Worm (Caenorhabditis elegans): ENCODE results near the gene bath-29.

The bath-29 gene

ce11 chrII:3313442-3313841 is 34.9 kb upstream of the bath-29 start, which contains the start of gene F39E9.6:
Gene F39E9.6, minus strand, starts transcription at chrII:3313542.
- TF ChIP-seq ham-2 (GFP tag; optimal IDR thresholded peaks at IDR 0.05) (no peak), zip-8 (tag; optimal IDR thresholded peaks at IDR 0.05) (no peak), bed-3 (GFP tag; optimal IDR thresholded peaks at IDR 0.05) (no peak), ceh-39 (tag; optimal IDR thresholded peaks at IDR 0.05) (no peak), sem-2 (GFP tag; optimal IDR thresholded peaks at IDR 0.05) (no peak), drap-1 (GFP tag; optimal IDR thresholded peaks at IDR 0.05) (no peak), cnd-1 (tag; optimal IDR thresholded peaks at IDR 0.05) (no peak)

- TF ChIP-seq unc-120 (tag; optimal IDR thresholded peaks at IDR 0.05; ENCODE audit: poor library complexity, severe bottlenecking), result no peak
- TF ChIP-seq ces-1 (GFP tag; optimal IDR thresholded peaks at IDR 0.05), result no peak
- TF ChIP-seq ceh-83 (GFP tag; optimal IDR thresholded peaks at IDR 0.05), result no peak
- no peak for TF ChIP-seq ceh-39 (tag; optimal IDR thresholded peaks at IDR 0.05)
- TF ChIP-seq flh-1 (GFP tag; optimal IDR thresholded peaks at IDR 0.05), result no peak
- no peak for TF ChIP-seq nhr-28 (tag; optimal IDR thresholded peaks at IDR 0.05)
- no peak for TF ChIP-seq mep-1 (tag; optimal IDR thresholded peaks at IDR 0.05)
- no peak for TF ChIP-seq sem-2 (GFP tag; optimal IDR thresholded peaks at IDR 0.05)
- no peak for TF ChIP-seq nhr-76 (tag; optimal IDR thresholded peaks at IDR 0.05)
- no peak for TF ChIP-seq tbx-8 (GFP tag; optimal IDR thresholded peaks at IDR 0.05)
- TF ChIP-seq nhr-237 (tag; optimal IDR thresholded peaks at IDR 0.05), result no peak
- no peak for TF ChIP-seq mab-5 (tag; optimal IDR thresholded peaks at IDR 0.05)
- no peak for TF ChIP-seq unc-39 (tag; optimal IDR thresholded peaks at IDR 0.05)
- TF ChIP-seq mls-2 (tag; optimal IDR thresholded peaks at IDR 0.05), result no peak
- no peak for TF ChIP-seq snpc-4 (tag; optimal IDR thresholded peaks at IDR 0.05)
- no peak for TF ChIP-seq pha-4 (tag; optimal IDR thresholded peaks at IDR 0.05)
- TF ChIP-seq unc-62 (GFP tag; optimal IDR thresholded peaks at IDR 0.05), result no peak
- no peak for TF ChIP-seq blmp-1 (tag; optimal IDR thresholded peaks at IDR 0.05)
- TF ChIP-seq bed-3 (GFP tag; optimal IDR thresholded peaks at IDR 0.05), result no peak
- TF ChIP-seq ham-2 (GFP tag; optimal IDR thresholded peaks at IDR 0.05), result no peak
Measured at ce11 chrII:3318839-3319238, 29.5 kb upstream of the bath-29 start.

- TF ChIP-seq mab-5 (tag; optimal IDR thresholded peaks at IDR 0.05), result no peak
- no peak for TF ChIP-seq ces-1 (GFP tag; optimal IDR thresholded peaks at IDR 0.05)
- no peak for TF ChIP-seq nhr-2 (tag; optimal IDR thresholded peaks at IDR 0.05)
- no peak for TF ChIP-seq sptf-1 (tag; optimal IDR thresholded peaks at IDR 0.05)
- TF ChIP-seq cnd-1 (tag; optimal IDR thresholded peaks at IDR 0.05), result no peak
- no peak for TF ChIP-seq elt-3 (tag; optimal IDR thresholded peaks at IDR 0.05)
- no peak for TF ChIP-seq ceh-43 (GFP tag; optimal IDR thresholded peaks at IDR 0.05)
- TF ChIP-seq flh-1 (GFP tag; optimal IDR thresholded peaks at IDR 0.05), result no peak
- TF ChIP-seq hlh-1 (tag; optimal IDR thresholded peaks at IDR 0.05), result no peak
Measured at ce11 chrII:3322257-3322656, 26.1 kb upstream of the bath-29 start, which contains the start of gene Y46D2A.1. Gene Y46D2A.1, plus strand, starts transcription at chrII:3322557.

- no peak for TF ChIP-seq bed-3 (GFP tag; optimal IDR thresholded peaks at IDR 0.05)
- TF ChIP-seq unc-39 (tag; optimal IDR thresholded peaks at IDR 0.05), result no peak
- no peak for TF ChIP-seq ces-1 (GFP tag; optimal IDR thresholded peaks at IDR 0.05)
- TF ChIP-seq nhr-76 (tag; optimal IDR thresholded peaks at IDR 0.05), result no peak
Measured at ce11 chrII:3323179-3323578, 25.2 kb upstream of the bath-29 start, which contains the start of gene Y46D2A.2. Gene Y46D2A.2, minus strand, starts transcription at chrII:3323279.

- TF ChIP-seq nhr-2 (tag; optimal IDR thresholded peaks at IDR 0.05), result no peak
- no peak for TF ChIP-seq ztf-11 (tag; optimal IDR thresholded peaks at IDR 0.05)
- no peak for TF ChIP-seq nhr-237 (tag; optimal IDR thresholded peaks at IDR 0.05)
- TF ChIP-seq ceh-43 (GFP tag; optimal IDR thresholded peaks at IDR 0.05), result no peak
- TF ChIP-seq sptf-1 (tag; optimal IDR thresholded peaks at IDR 0.05), result no peak
- TF ChIP-seq unc-120 (tag; optimal IDR thresholded peaks at IDR 0.05; ENCODE audit: poor library complexity, severe bottlenecking), result no peak
- TF ChIP-seq ceh-83 (GFP tag; optimal IDR thresholded peaks at IDR 0.05), result no peak
- TF ChIP-seq nhr-28 (tag; optimal IDR thresholded peaks at IDR 0.05), result no peak
- no peak for TF ChIP-seq ham-2 (GFP tag; optimal IDR thresholded peaks at IDR 0.05)
- no peak for TF ChIP-seq flh-1 (GFP tag; optimal IDR thresholded peaks at IDR 0.05)
- TF ChIP-seq tbx-8 (GFP tag; optimal IDR thresholded peaks at IDR 0.05), result no peak
- TF ChIP-seq mls-2 (tag; optimal IDR thresholded peaks at IDR 0.05), result no peak
Measured at ce11 chrII:3327104-3327503, 21.3 kb upstream of the bath-29 start, which contains the start of gene Y46D2A.3. Gene Y46D2A.3, minus strand, starts transcription at chrII:3327204.

DNA sequence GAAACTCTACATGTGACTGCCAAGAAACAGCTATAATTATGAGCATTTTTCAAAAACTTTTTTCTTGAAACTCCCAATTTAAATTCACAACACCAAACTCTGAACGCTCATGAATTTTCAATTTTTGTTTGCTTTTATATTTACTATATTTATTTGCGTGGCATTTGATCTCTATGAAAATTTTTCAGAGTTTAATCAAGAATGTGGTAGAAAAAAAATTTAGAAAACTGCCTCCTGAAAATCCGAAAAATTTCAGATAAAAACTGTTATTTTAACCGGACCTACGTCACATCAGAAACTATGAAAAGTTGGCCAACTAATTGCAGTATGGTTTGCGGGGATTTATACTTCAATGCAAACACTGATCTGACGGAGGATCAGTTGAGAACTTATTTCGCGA is 16.3 kb upstream of the bath-29 start, which contains the start of gene irld-27:
Gene irld-27, plus strand, starts transcription at position 301 of the 400 bp plus-strand sequence.
- TF ChIP-seq bed-3 (GFP tag; optimal IDR thresholded peaks at IDR 0.05), result no peak
- no peak for TF ChIP-seq flh-1 (GFP tag; optimal IDR thresholded peaks at IDR 0.05)
- TF ChIP-seq ceh-83 (GFP tag; optimal IDR thresholded peaks at IDR 0.05), result no peak
- no peak for TF ChIP-seq sem-2 (GFP tag; optimal IDR thresholded peaks at IDR 0.05)
- TF ChIP-seq unc-120 (tag; optimal IDR thresholded peaks at IDR 0.05; ENCODE audit: poor library complexity, severe bottlenecking), result no peak
- no peak for TF ChIP-seq cnd-1 (tag; optimal IDR thresholded peaks at IDR 0.05)
- TF ChIP-seq ceh-43 (GFP tag; optimal IDR thresholded peaks at IDR 0.05), result no peak
- TF ChIP-seq unc-39 (tag; optimal IDR thresholded peaks at IDR 0.05), result no peak
- no peak for TF ChIP-seq mls-2 (tag; optimal IDR thresholded peaks at IDR 0.05)
- TF ChIP-seq mep-1 (tag; optimal IDR thresholded peaks at IDR 0.05), result no peak
- TF ChIP-seq zip-8 (tag; optimal IDR thresholded peaks at IDR 0.05), result no peak
- no peak for TF ChIP-seq snpc-4 (tag; optimal IDR thresholded peaks at IDR 0.05)
- no peak for TF ChIP-seq nhr-76 (tag; optimal IDR thresholded peaks at IDR 0.05)
- TF ChIP-seq nhr-237 (tag; optimal IDR thresholded peaks at IDR 0.05), result no peak
- no peak for TF ChIP-seq ztf-11 (tag; optimal IDR thresholded peaks at IDR 0.05)
- TF ChIP-seq lsy-2 (tag; optimal IDR thresholded peaks at IDR 0.05), result no peak
- no peak for TF ChIP-seq lin-13 (tag; optimal IDR thresholded peaks at IDR 0.05)
- TF ChIP-seq unc-62 (GFP tag; optimal IDR thresholded peaks at IDR 0.05), result no peak
